Worm (Caenorhabditis elegans) whole organism, mixed stage, embryonic: Measurements from ENCODE around the gene rabr-3.

ENCODE experiments used
- bed-3 ChIP-seq: fragments of 200-800 bp; sonication (Bioruptor generic); optimal IDR thresholded peaks from 3 replicates; lab custom pipeline; 2018; ENCODE audit warnings: mild to moderate bottlenecking, missing genetic modification characterization, moderate library complexity, missing compliant biosample characterization
- blmp-1 ChIP-seq: fragments of 150-350 bp; optimal IDR thresholded peaks from 2 replicates; lab custom pipeline; 2014; ENCODE audit warnings: missing biosample characterization, missing genetic modification characterization
- ceh-39 ChIP-seq: fragments of 150-350 bp; optimal IDR thresholded peaks from 2 replicates; lab custom pipeline; 2014; ENCODE audit warnings: missing biosample characterization, missing genetic modification characterization
- ceh-43 ChIP-seq: fragments of 200-800 bp; sonication (Bioruptor generic); optimal IDR thresholded peaks from 2 replicates; lab custom pipeline; 2018; ENCODE audit warnings: mild to moderate bottlenecking, missing genetic modification characterization, moderate library complexity, missing compliant biosample characterization
- ceh-83 ChIP-seq: fragments of 200-800 bp; sonication (Bioruptor generic); optimal IDR thresholded peaks from 2 replicates; lab custom pipeline; 2018; ENCODE audit warnings: mild to moderate bottlenecking, missing genetic modification characterization, missing compliant biosample characterization
- ces-1 ChIP-seq: fragments of 150-350 bp; optimal IDR thresholded peaks from 2 replicates; lab custom pipeline; 2014; ENCODE audit warnings: missing biosample characterization, missing genetic modification reagents, missing genetic modification characterization
- cnd-1 ChIP-seq: fragments of 200-800 bp; sonication (Bioruptor generic); optimal IDR thresholded peaks from 2 replicates; lab custom pipeline; 2018; ENCODE audit warnings: mild to moderate bottlenecking, missing genetic modification characterization, missing compliant biosample characterization
- drap-1 ChIP-seq: fragments of 200-800 bp; sonication (Bioruptor generic); optimal IDR thresholded peaks from 3 replicates; lab custom pipeline; 2018; ENCODE audit warnings: mild to moderate bottlenecking, missing genetic modification characterization, missing compliant biosample characterization
- elt-1 ChIP-seq: sonication (generic microtip); optimal IDR thresholded peaks from 2 replicates; lab custom pipeline; 2017; ENCODE audit warnings: missing genetic modification characterization, mild to moderate bottlenecking, missing compliant biosample characterization, antibody characterized with exemption, moderate library complexity, borderline replicate concordance; ENCODE audit not compliant: insufficient read depth
- flh-1 ChIP-seq: fragments of 200-800 bp; sonication (Bioruptor generic); optimal IDR thresholded peaks from 2 replicates; lab custom pipeline; 2018; ENCODE audit warnings: mild to moderate bottlenecking, missing genetic modification characterization, moderate library complexity, missing compliant biosample characterization
- ham-2 ChIP-seq: fragments of 200-800 bp; sonication (Bioruptor generic); optimal IDR thresholded peaks from 2 replicates; lab custom pipeline; 2018; ENCODE audit warnings: mild to moderate bottlenecking, missing genetic modification characterization, missing compliant biosample characterization
- hlh-1 ChIP-seq: fragments of 150-350 bp; optimal IDR thresholded peaks from 2 replicates; lab custom pipeline; 2014; ENCODE audit warnings: missing biosample characterization, missing genetic modification reagents, missing genetic modification characterization
- lin-13 ChIP-seq: fragments of 150-350 bp; optimal IDR thresholded peaks from 2 replicates; lab custom pipeline; 2014; ENCODE audit warnings: missing biosample characterization, missing genetic modification characterization
- lin-32 ChIP-seq: fragments of 200-800 bp; sonication (Bioruptor generic); optimal IDR thresholded peaks from 2 replicates; lab custom pipeline; 2018; ENCODE audit warnings: mild to moderate bottlenecking, missing genetic modification characterization, missing compliant biosample characterization
- lsy-2 ChIP-seq: fragments of 150-350 bp; optimal IDR thresholded peaks from 2 replicates; lab custom pipeline; 2014; ENCODE audit warnings: missing biosample characterization, missing genetic modification characterization
- mab-5 ChIP-seq: fragments of 150-350 bp; optimal IDR thresholded peaks from 2 replicates; lab custom pipeline; 2014; ENCODE audit warnings: missing biosample characterization, missing genetic modification characterization
- mep-1 ChIP-seq: fragments of 150-350 bp; optimal IDR thresholded peaks from 2 replicates; lab custom pipeline; 2017; ENCODE audit warnings: missing biosample characterization, missing genetic modification reagents, missing genetic modification characterization, inconsistent platforms
- mls-2 ChIP-seq: sonication (generic microtip); optimal IDR thresholded peaks from 2 replicates; lab custom pipeline; 2016; ENCODE audit warnings: mild to moderate bottlenecking, missing genetic modification characterization, moderate library complexity, missing compliant biosample characterization
- nhr-12 ChIP-seq: fragments of 150-350 bp; optimal IDR thresholded peaks from 2 replicates; lab custom pipeline; 2014; ENCODE audit warnings: missing biosample characterization, missing genetic modification characterization
- nhr-2 ChIP-seq: fragments of 150-350 bp; optimal IDR thresholded peaks from 2 replicates; lab custom pipeline; 2014; ENCODE audit warnings: missing biosample characterization, missing genetic modification characterization
- nhr-237 ChIP-seq: fragments of 150-350 bp; optimal IDR thresholded peaks from 2 replicates; lab custom pipeline; 2014; ENCODE audit warnings: missing biosample characterization, missing genetic modification characterization
- nhr-28 ChIP-seq: fragments of 150-350 bp; optimal IDR thresholded peaks from 2 replicates; lab custom pipeline; 2014; ENCODE audit warnings: missing biosample characterization, missing genetic modification characterization
- sem-2 ChIP-seq: fragments of 200-800 bp; sonication (Bioruptor generic); optimal IDR thresholded peaks from 2 replicates; lab custom pipeline; 2018; ENCODE audit warnings: mild to moderate bottlenecking, missing genetic modification characterization, missing compliant biosample characterization
- snpc-4 ChIP-seq: fragments of 150-350 bp; optimal IDR thresholded peaks from 2 replicates; lab custom pipeline; 2014; ENCODE audit warnings: missing biosample characterization, missing genetic modification characterization
- sptf-1 ChIP-seq: sonication (generic microtip); optimal IDR thresholded peaks from 2 replicates; lab custom pipeline; 2017; ENCODE audit warnings: mild to moderate bottlenecking, missing genetic modification characterization, moderate library complexity, missing compliant biosample characterization
- tbx-8 ChIP-seq: fragments of 200-800 bp; sonication (Bioruptor generic); optimal IDR thresholded peaks from 2 replicates; lab custom pipeline; 2018; ENCODE audit warnings: mild to moderate bottlenecking, missing genetic modification characterization, moderate library complexity, missing compliant biosample characterization
- unc-120 ChIP-seq: sonication (generic microtip); optimal IDR thresholded peaks from 2 replicates; lab custom pipeline; 2017; ENCODE audit warnings: missing genetic modification characterization, missing compliant biosample characterization; ENCODE audit not compliant: poor library complexity, severe bottlenecking
- unc-39 ChIP-seq: fragments of 150-350 bp; optimal IDR thresholded peaks from 2 replicates; lab custom pipeline; 2014; ENCODE audit warnings: missing biosample characterization, missing genetic modification characterization
- unc-62 ChIP-seq: fragments of 150-350 bp; optimal IDR thresholded peaks from 2 replicates; lab custom pipeline; 2014; ENCODE audit warnings: missing biosample characterization, missing genetic modification reagents, missing genetic modification characterization
- zip-8 ChIP-seq: fragments of 150-350 bp; optimal IDR thresholded peaks from 2 replicates; lab custom pipeline; 2014; ENCODE audit warnings: missing biosample characterization, missing genetic modification characterization
- ztf-11 ChIP-seq: fragments of 150-350 bp; optimal IDR thresholded peaks from 2 replicates; lab custom pipeline; 2014; ENCODE audit warnings: missing biosample characterization, missing genetic modification characterization

The rabr-3 gene

DNA sequence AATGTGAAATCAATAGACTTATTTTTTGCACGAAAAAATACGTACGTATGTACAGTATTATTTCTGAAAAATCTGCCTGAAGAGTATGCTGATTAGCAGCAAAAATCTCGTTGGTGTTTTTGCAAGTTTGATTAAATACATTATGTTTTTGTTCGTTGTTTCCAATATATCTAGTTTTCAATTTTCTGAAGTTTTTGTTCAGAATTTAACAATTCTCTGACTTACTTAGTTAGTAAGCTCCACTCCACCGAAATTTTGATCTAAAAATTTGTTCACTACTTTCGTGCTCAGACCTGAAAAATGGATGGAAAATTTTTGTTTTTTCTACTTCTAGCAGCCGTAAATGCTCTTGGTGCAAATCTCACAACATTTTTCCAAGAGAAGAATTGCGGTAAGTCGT lies 9.4 kb downstream of the rabr-3 start, which contains the start of gene irld-26:
TSS of gene irld-26 (plus strand) at position 301 of the 400 bp plus-strand sequence.
- TF ChIP-seq sem-2 (GFP tag; lab: Kevin White, UChicago) = no peak
- no peak for TF ChIP-seq unc-39 (tag; lab: Kevin White, UChicago)
- no peak for TF ChIP-seq unc-62 (GFP tag; lab: Kevin White, UChicago)
- TF ChIP-seq ham-2 (GFP tag; lab: Kevin White, UChicago) = no peak
- TF ChIP-seq hlh-1 (tag; lab: Kevin White, UChicago) = no peak
- no peak for TF ChIP-seq nhr-12 (tag; lab: Kevin White, UChicago)
- TF ChIP-seq drap-1 (GFP tag; lab: Kevin White, UChicago) = no peak
- TF ChIP-seq nhr-2 (tag; lab: Kevin White, UChicago) = no peak
- TF ChIP-seq bed-3 = no peak
- TF ChIP-seq flh-1 (GFP tag; lab: Kevin White, UChicago) = no peak
- TF ChIP-seq unc-120 (tag; lab: Kevin White, UChicago) = no peak
- TF ChIP-seq blmp-1 (tag; lab: Kevin White, UChicago) = no peak

DNA sequence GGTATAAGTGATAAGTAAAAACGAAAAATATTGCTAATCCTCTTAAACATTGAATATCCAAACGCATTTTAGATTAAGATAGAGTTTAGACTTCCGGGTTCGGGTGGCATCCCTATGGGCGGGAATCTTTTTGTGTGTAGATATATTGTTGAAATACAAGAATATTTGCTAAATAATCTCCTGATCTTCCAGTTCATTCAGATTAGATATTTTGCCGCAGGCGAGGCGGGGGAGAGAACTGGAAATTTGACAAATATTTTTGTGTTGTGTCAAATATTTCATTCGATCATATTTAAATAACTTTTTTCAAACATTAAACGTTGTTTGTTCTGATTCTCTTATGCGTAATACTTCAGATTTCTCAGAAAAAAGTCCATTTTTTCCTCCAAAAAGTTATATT lies 14.4 kb downstream of the rabr-3 start, which contains the start of gene oac-15:
TSS of gene oac-15 (minus strand) at position 101 of the 400 bp plus-strand sequence.
- no peak for TF ChIP-seq bed-3
- no peak for TF ChIP-seq hlh-1 (tag; lab: Kevin White, UChicago)

DNA sequence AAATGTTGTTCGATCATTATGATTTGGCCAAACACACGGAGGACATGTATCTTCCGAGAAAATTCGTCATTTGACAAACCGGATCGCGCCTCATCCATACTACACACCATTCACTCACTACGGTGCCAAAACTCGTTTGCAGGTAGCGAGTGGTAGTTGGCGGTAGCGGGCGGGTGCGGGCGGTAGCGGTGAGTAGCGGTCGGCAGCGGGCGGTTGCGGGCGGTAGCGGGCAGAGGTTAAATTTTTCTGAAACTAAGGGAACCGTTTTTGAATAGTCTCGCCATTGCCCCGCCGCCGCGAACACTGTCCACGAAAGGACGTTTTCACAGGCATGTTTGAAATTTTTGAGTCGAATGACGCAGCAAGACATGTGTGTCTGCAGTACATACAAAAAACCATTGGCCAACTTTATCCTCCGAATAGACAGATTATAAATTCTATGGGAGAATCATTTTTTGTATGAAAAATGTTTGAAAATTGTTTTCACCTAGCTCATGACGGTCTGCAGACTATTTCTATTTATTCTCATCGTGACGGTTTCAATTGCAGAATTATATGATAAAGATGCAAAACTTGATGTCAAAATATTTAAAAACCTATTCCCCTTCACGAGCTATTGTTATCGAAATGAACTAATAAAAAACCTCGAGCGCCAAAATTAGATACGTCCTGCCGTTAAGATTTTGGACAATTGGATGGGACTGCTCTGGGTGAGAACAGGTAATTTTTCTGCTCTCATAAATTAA lies 15.0 kb downstream of the rabr-3 start, which contains the start of gene F11A5.16:
TSS of gene F11A5.16 (plus strand) at position 696 of the 746 bp plus-strand sequence.
- TF ChIP-seq ztf-11 (tag; lab: Kevin White, UChicago) (no peak), lin-13 (no peak), sptf-1 (no peak), lsy-2 (tag; lab: Kevin White, UChicago) (no peak), ceh-43 (GFP tag; lab: Kevin White, UChicago) (no peak), tbx-8 (GFP tag; lab: Kevin White, UChicago) (no peak), bed-3 (no peak), hlh-1 (tag; lab: Kevin White, UChicago) (no peak), nhr-12 (tag; lab: Kevin White, UChicago) (no peak), nhr-28 (tag; lab: Kevin White, UChicago) (no peak), ceh-83 (GFP tag; lab: Kevin White, UChicago) (no peak), elt-1 (tag; lab: Kevin White, UChicago) (no peak), blmp-1 (tag; lab: Kevin White, UChicago) (no peak), unc-62 (GFP tag; lab: Kevin White, UChicago) (no peak), unc-120 (tag; lab: Kevin White, UChicago) (no peak), sem-2 (GFP tag; lab: Kevin White, UChicago) (no peak), ham-2 (GFP tag; lab: Kevin White, UChicago) (no peak)

DNA sequence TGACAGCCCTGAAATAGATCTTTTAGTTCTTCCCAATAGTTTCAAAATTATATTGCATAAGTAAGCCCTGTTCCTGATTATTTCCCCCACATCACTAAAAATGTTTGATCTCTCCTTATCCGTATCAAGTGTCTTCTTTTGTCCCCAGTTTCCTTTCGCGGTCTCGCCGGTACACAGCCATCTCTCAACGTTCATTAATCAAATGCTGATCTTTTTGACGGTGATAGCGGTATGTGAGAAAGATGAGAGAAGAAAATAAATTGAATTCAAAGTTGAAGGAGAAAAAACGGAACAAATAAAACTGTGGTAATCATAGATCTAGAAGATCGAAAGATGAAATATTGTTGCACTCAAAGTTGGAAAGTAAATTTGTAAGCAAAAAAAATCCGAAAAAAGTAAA lies 16.2 kb downstream of the rabr-3 start:
- TF ChIP-seq hlh-1 (tag; lab: Kevin White, UChicago) (no peak), flh-1 (GFP tag; lab: Kevin White, UChicago) (no peak), mls-2 (tag; lab: Kevin White, UChicago) (no peak), ces-1 (GFP tag; lab: Kevin White, UChicago) (no peak), lsy-2 (tag; lab: Kevin White, UChicago) (no peak), nhr-2 (tag; lab: Kevin White, UChicago) (no peak), blmp-1 (tag; lab: Kevin White, UChicago) (no peak), ceh-39 (tag; lab: Kevin White, UChicago) (no peak), snpc-4 (no peak), ceh-43 (GFP tag; lab: Kevin White, UChicago) (no peak), nhr-28 (tag; lab: Kevin White, UChicago) (no peak), mab-5 (tag; lab: Kevin White, UChicago) (no peak), nhr-12 (tag; lab: Kevin White, UChicago) (no peak), unc-62 (GFP tag; lab: Kevin White, UChicago) (no peak), tbx-8 (GFP tag; lab: Kevin White, UChicago) (no peak), drap-1 (GFP tag; lab: Kevin White, UChicago) (no peak), bed-3 (no peak), sem-2 (GFP tag; lab: Kevin White, UChicago) (no peak), cnd-1 (no peak)

DNA sequence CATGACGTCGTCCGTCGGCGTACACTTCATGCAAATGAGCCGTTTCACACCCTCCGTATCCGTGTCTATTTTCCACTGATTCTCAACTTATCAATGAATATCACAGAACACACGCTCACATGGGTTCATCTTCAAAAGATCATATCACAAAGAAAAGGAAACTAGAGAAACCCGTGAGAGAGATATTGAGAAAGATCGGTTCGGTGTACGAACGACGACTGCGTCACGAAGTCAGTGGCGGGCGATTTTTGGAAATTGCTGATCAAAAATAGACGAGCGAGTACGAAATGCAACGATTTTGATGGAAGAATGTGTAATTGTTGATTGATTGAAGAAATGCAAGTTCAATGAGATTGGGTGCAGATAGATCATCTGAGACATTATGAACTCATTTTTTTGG lies 17.8 kb downstream of the rabr-3 start:
- no peak for TF ChIP-seq unc-120 (tag; lab: Kevin White, UChicago)
- no peak for TF ChIP-seq hlh-1 (tag; lab: Kevin White, UChicago)
- TF ChIP-seq ceh-43 (GFP tag; lab: Kevin White, UChicago) = no peak
- no peak for TF ChIP-seq nhr-12 (tag; lab: Kevin White, UChicago)
- TF ChIP-seq lin-32 (GFP tag; lab: Kevin White, UChicago) = no peak
- TF ChIP-seq mep-1 (tag; lab: Kevin White, UChicago) = no peak
- no peak for TF ChIP-seq snpc-4
- TF ChIP-seq lsy-2 (tag; lab: Kevin White, UChicago) = no peak
- TF ChIP-seq sptf-1 = no peak
- no peak for TF ChIP-seq zip-8 (tag; lab: Kevin White, UChicago)
- TF ChIP-seq ztf-11 (tag; lab: Kevin White, UChicago) = no peak
- TF ChIP-seq mls-2 (tag; lab: Kevin White, UChicago) = no peak
- no peak for TF ChIP-seq nhr-237
- TF ChIP-seq bed-3 = no peak
- no peak for TF ChIP-seq mab-5 (tag; lab: Kevin White, UChicago)
- TF ChIP-seq ham-2 (GFP tag; lab: Kevin White, UChicago) = no peak
- no peak for TF ChIP-seq drap-1 (GFP tag; lab: Kevin White, UChicago)
